Fruit fly (Drosophila melanogaster) S2 (cell line): Measurements from ENCODE around the gene CG32407.

Experiments used
- CG8478 ChIP-seq: fragments of >200 bp; optimal IDR thresholded peaks from 2 replicates; lab custom pipeline; 2018
- CTCF ChIP-seq, 2 experiments: fragments of >200 bp; optimal IDR thresholded peaks; 2 replicates each; lab custom pipeline; 2018

DNA sequence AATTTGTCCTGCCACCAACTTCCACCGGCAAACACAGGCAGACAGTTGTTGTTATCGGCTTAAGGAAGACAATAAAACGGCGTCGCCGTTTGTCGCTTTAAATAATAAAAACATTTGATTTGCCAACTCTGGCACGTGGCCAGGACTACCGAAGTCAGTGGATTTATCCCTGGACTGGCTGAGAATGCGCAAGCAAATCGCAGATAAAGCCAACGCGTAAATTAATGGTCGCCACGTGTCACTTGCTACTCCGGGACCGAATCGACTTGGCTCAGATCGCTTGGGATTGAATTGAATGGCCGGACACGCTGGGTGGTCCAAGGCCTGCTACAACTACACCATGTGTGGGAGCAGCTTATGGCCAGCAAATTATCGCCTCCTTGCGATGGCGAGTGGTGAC, 28.8 kb upstream of the CG32407 start:
- TF ChIP-seq CTCF (optimal IDR thresholded peaks at IDR 0.05; lab: Kevin White, UChicago) (no peak), CG8478 (lab: Kevin White, UChicago) (no peak)
